Worm (Caenorhabditis elegans) whole organism, L2 larva: ENCODE results near the gene F36G9.7.

Experiments used
- ZK546.5 ChIP-seq: sonication (generic microtip); optimal IDR thresholded peaks from 2 replicates; lab custom pipeline; 2017; ENCODE audit warnings: missing biosample characterization, missing genetic modification characterization
- dmd-4 ChIP-seq: sonication (generic microtip); optimal IDR thresholded peaks from 2 replicates; lab custom pipeline; 2017; ENCODE audit warnings: missing biosample characterization, missing genetic modification characterization
- elt-3 ChIP-seq: sonication (generic microtip); optimal IDR thresholded peaks from 2 replicates; lab custom pipeline; 2017; ENCODE audit warnings: missing biosample characterization, missing genetic modification characterization
- nhr-237 ChIP-seq: fragments of 150-350 bp; optimal IDR thresholded peaks from 2 replicates; lab custom pipeline; 2014; ENCODE audit warnings: missing biosample characterization, missing genetic modification characterization
- nhr-25 ChIP-seq: fragments of 150-350 bp; sonication (generic microtip); optimal IDR thresholded peaks from 3 replicates; lab custom pipeline; 2014; ENCODE audit warnings: missing biosample characterization, missing genetic modification characterization
- nhr-77 ChIP-seq: fragments of 150-350 bp; optimal IDR thresholded peaks from 2 replicates; lab custom pipeline; 2014; ENCODE audit warnings: missing biosample characterization, missing genetic modification characterization
- unc-62 ChIP-seq: fragments of 150-350 bp; optimal IDR thresholded peaks from 2 replicates; lab custom pipeline; 2014; ENCODE audit warnings: missing biosample characterization, missing genetic modification reagents, missing genetic modification characterization

DNA sequence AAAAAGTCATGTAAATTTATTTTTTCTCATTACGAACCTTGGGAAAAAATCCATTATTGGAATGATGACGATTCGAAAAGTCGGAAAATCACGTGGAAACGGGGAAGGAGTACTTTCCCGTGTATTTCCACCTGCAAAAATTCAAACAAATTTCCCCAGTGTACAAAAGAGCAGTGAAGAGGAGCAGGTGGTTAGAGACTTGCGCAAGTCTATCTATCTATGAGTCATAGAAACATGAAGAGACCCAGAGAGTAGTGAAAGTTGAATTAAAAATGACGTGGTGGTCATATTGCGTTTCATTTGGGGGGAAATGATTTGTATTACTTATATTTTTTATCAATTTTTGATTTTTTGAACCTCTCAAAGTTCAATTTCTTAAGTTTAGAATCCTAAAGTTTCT is 30.9 kb upstream of the F36G9.7 start, which contains the start of gene nhr-50:
- TF ChIP-seq elt-3 (tag; lab: Kevin White, UChicago) (no peak), nhr-25 (no peak), nhr-237 (tag; lab: Kevin White, UChicago) (no peak), unc-62 (no peak), nhr-77 (tag; lab: Kevin White, UChicago) (no peak), dmd-4 (tag; lab: Kevin White, UChicago) (no peak), ZK546.5 (tag; lab: Kevin White, UChicago) (no peak)
